Worm (Caenorhabditis elegans): ENCODE data around the gene cpz-2.

ce11 chrV:13426764-13427163 lies 45.8 kb downstream of the cpz-2 start, which contains the start of gene srd-18:
- TF ChIP-seq nfya-1 (tag; optimal IDR thresholded peaks at IDR 0.05), result no peak
- no peak for TF ChIP-seq F13H6.1 (tag; optimal IDR thresholded peaks at IDR 0.05)

Data from whole organism, late embryonic.